Worm (Caenorhabditis elegans) whole organism, L3 larva: Measurements from ENCODE around the gene srt-38.

Source experiments
- ceh-9 ChIP-seq: sonication (generic microtip); optimal IDR thresholded peaks from 2 replicates; lab custom pipeline; 2018; ENCODE audit warnings: missing biosample characterization, missing genetic modification characterization
- daf-12 ChIP-seq: fragments of 150-350 bp; optimal IDR thresholded peaks from 2 replicates; lab custom pipeline; 2014; ENCODE audit warnings: missing biosample characterization, missing genetic modification reagents, missing genetic modification characterization
- egl-27 ChIP-seq: sonication (generic microtip); optimal IDR thresholded peaks from 4 replicates; lab custom pipeline; 2017; ENCODE audit warnings: missing biosample characterization, missing genetic modification reagents, missing genetic modification characterization
- elt-1 ChIP-seq: fragments of 150-350 bp; optimal IDR thresholded peaks from 2 replicates; lab custom pipeline; 2014; ENCODE audit warnings: missing biosample characterization, missing genetic modification characterization
- elt-2 ChIP-seq: sonication (generic microtip); optimal IDR thresholded peaks from 2 replicates; lab custom pipeline; 2016; ENCODE audit warnings: missing genetic modification reagents, mild to moderate bottlenecking, missing genetic modification characterization, missing compliant biosample characterization
- fkh-10 ChIP-seq: sonication (generic microtip); optimal IDR thresholded peaks from 2 replicates; lab custom pipeline; 2017; ENCODE audit warnings: missing biosample characterization, missing genetic modification reagents, missing genetic modification characterization
- hmg-11 ChIP-seq: sonication (generic microtip); optimal IDR thresholded peaks from 2 replicates; lab custom pipeline; 2016; ENCODE audit warnings: missing genetic modification characterization, missing compliant biosample characterization
- nhr-237 ChIP-seq: fragments of 150-350 bp; optimal IDR thresholded peaks from 2 replicates; lab custom pipeline; 2014; ENCODE audit warnings: missing biosample characterization, missing genetic modification characterization
- nhr-76 ChIP-seq: fragments of 150-350 bp; sonication (generic microtip); optimal IDR thresholded peaks from 5 replicates; lab custom pipeline; 2014; ENCODE audit warnings: missing biosample characterization, missing genetic modification characterization
- pha-4 ChIP-seq: fragments of 150-350 bp; optimal IDR thresholded peaks from 2 replicates; lab custom pipeline; 2014; ENCODE audit warnings: missing biosample characterization, missing genetic modification reagents, missing genetic modification characterization
- pqm-1 ChIP-seq: fragments of 150-350 bp; optimal IDR thresholded peaks from 2 replicates; lab custom pipeline; 2017; ENCODE audit warnings: missing biosample characterization, missing genetic modification characterization, inconsistent platforms
- unc-39 ChIP-seq: sonication (generic microtip); optimal IDR thresholded peaks from 4 replicates; lab custom pipeline; 2017; ENCODE audit warnings: missing biosample characterization, missing genetic modification characterization
- zag-1 ChIP-seq: fragments of 150-350 bp; optimal IDR thresholded peaks from 2 replicates; lab custom pipeline; 2014; ENCODE audit warnings: missing biosample characterization, missing genetic modification characterization
- ztf-11 ChIP-seq: fragments of 150-350 bp; optimal IDR thresholded peaks from 2 replicates; lab custom pipeline; 2014; ENCODE audit warnings: missing biosample characterization, missing genetic modification characterization

- TF ChIP-seq unc-39 (tag; lab: Kevin White, UChicago) (no peak), hmg-11 (no peak), nhr-237 (tag; lab: Kevin White, UChicago) (no peak), zag-1 (no peak), elt-2 (tag; lab: Kevin White, UChicago) (no peak), elt-1 (tag; lab: Kevin White, UChicago) (no peak), egl-27 (tag; lab: Kevin White, UChicago) (no peak), pha-4 (tag; lab: Kevin White, UChicago) (no peak), nhr-76 (tag; lab: Kevin White, UChicago) (no peak), ceh-9 (tag; lab: Kevin White, UChicago) (no peak), daf-12 (no peak), fkh-10 (GFP tag; lab: Kevin White, UChicago) (no peak), pqm-1 (tag; lab: Kevin White, UChicago) (no peak), ztf-11 (no peak)
Measured at ce11 chrV:4273372-4273771, 2.2 kb upstream of the srt-38 start.
